Worm (Caenorhabditis elegans) whole organism, mixed stage, embryonic: Measurements from ENCODE around the gene Y75B8A.63.

ENCODE experiments used
- M03D4.4 ChIP-seq: sonication (generic microtip); optimal IDR thresholded peaks from 2 replicates; lab custom pipeline; 2017; ENCODE audit warnings: mild to moderate bottlenecking, missing genetic modification characterization, missing compliant biosample characterization
- bed-3 ChIP-seq: fragments of 200-800 bp; sonication (Bioruptor generic); optimal IDR thresholded peaks from 3 replicates; lab custom pipeline; 2018; ENCODE audit warnings: mild to moderate bottlenecking, missing genetic modification characterization, moderate library complexity, missing compliant biosample characterization
- blmp-1 ChIP-seq: fragments of 150-350 bp; optimal IDR thresholded peaks from 2 replicates; lab custom pipeline; 2014; ENCODE audit warnings: missing biosample characterization, missing genetic modification characterization
- ceh-39 ChIP-seq: fragments of 150-350 bp; optimal IDR thresholded peaks from 2 replicates; lab custom pipeline; 2014; ENCODE audit warnings: missing biosample characterization, missing genetic modification characterization
- ceh-43 ChIP-seq: fragments of 200-800 bp; sonication (Bioruptor generic); optimal IDR thresholded peaks from 2 replicates; lab custom pipeline; 2018; ENCODE audit warnings: mild to moderate bottlenecking, missing genetic modification characterization, moderate library complexity, missing compliant biosample characterization
- ceh-83 ChIP-seq: fragments of 200-800 bp; sonication (Bioruptor generic); optimal IDR thresholded peaks from 2 replicates; lab custom pipeline; 2018; ENCODE audit warnings: mild to moderate bottlenecking, missing genetic modification characterization, missing compliant biosample characterization
- cnd-1 ChIP-seq: fragments of 200-800 bp; sonication (Bioruptor generic); optimal IDR thresholded peaks from 2 replicates; lab custom pipeline; 2018; ENCODE audit warnings: mild to moderate bottlenecking, missing genetic modification characterization, missing compliant biosample characterization
- drap-1 ChIP-seq: fragments of 200-800 bp; sonication (Bioruptor generic); optimal IDR thresholded peaks from 3 replicates; lab custom pipeline; 2018; ENCODE audit warnings: mild to moderate bottlenecking, missing genetic modification characterization, missing compliant biosample characterization
- elt-1 ChIP-seq: sonication (generic microtip); optimal IDR thresholded peaks from 2 replicates; lab custom pipeline; 2017; ENCODE audit warnings: missing genetic modification characterization, mild to moderate bottlenecking, missing compliant biosample characterization, antibody characterized with exemption, moderate library complexity, borderline replicate concordance; ENCODE audit not compliant: insufficient read depth
- elt-3 ChIP-seq: fragments of 150-350 bp; optimal IDR thresholded peaks from 2 replicates; lab custom pipeline; 2014; ENCODE audit warnings: missing biosample characterization, missing genetic modification characterization
- flh-1 ChIP-seq: fragments of 200-800 bp; sonication (Bioruptor generic); optimal IDR thresholded peaks from 2 replicates; lab custom pipeline; 2018; ENCODE audit warnings: mild to moderate bottlenecking, missing genetic modification characterization, moderate library complexity, missing compliant biosample characterization
- ham-2 ChIP-seq: fragments of 200-800 bp; sonication (Bioruptor generic); optimal IDR thresholded peaks from 2 replicates; lab custom pipeline; 2018; ENCODE audit warnings: mild to moderate bottlenecking, missing genetic modification characterization, missing compliant biosample characterization
- hlh-1 ChIP-seq: fragments of 150-350 bp; optimal IDR thresholded peaks from 2 replicates; lab custom pipeline; 2014; ENCODE audit warnings: missing biosample characterization, missing genetic modification reagents, missing genetic modification characterization
- lin-13 ChIP-seq: fragments of 150-350 bp; optimal IDR thresholded peaks from 2 replicates; lab custom pipeline; 2014; ENCODE audit warnings: missing biosample characterization, missing genetic modification characterization
- lin-32 ChIP-seq: fragments of 200-800 bp; sonication (Bioruptor generic); optimal IDR thresholded peaks from 2 replicates; lab custom pipeline; 2018; ENCODE audit warnings: mild to moderate bottlenecking, missing genetic modification characterization, missing compliant biosample characterization
- lsy-2 ChIP-seq: fragments of 150-350 bp; optimal IDR thresholded peaks from 2 replicates; lab custom pipeline; 2014; ENCODE audit warnings: missing biosample characterization, missing genetic modification characterization
- mab-5 ChIP-seq: fragments of 150-350 bp; optimal IDR thresholded peaks from 2 replicates; lab custom pipeline; 2014; ENCODE audit warnings: missing biosample characterization, missing genetic modification characterization
- mep-1 ChIP-seq: fragments of 150-350 bp; optimal IDR thresholded peaks from 2 replicates; lab custom pipeline; 2017; ENCODE audit warnings: missing biosample characterization, missing genetic modification reagents, missing genetic modification characterization, inconsistent platforms
- mls-2 ChIP-seq: sonication (generic microtip); optimal IDR thresholded peaks from 2 replicates; lab custom pipeline; 2016; ENCODE audit warnings: mild to moderate bottlenecking, missing genetic modification characterization, moderate library complexity, missing compliant biosample characterization
- nhr-12 ChIP-seq: fragments of 150-350 bp; optimal IDR thresholded peaks from 2 replicates; lab custom pipeline; 2014; ENCODE audit warnings: missing biosample characterization, missing genetic modification characterization
- nhr-2 ChIP-seq: fragments of 150-350 bp; optimal IDR thresholded peaks from 2 replicates; lab custom pipeline; 2014; ENCODE audit warnings: missing biosample characterization, missing genetic modification characterization
- nhr-237 ChIP-seq: fragments of 150-350 bp; optimal IDR thresholded peaks from 2 replicates; lab custom pipeline; 2014; ENCODE audit warnings: missing biosample characterization, missing genetic modification characterization
- nhr-28 ChIP-seq: fragments of 150-350 bp; optimal IDR thresholded peaks from 2 replicates; lab custom pipeline; 2014; ENCODE audit warnings: missing biosample characterization, missing genetic modification characterization
- nhr-76 ChIP-seq: sonication (generic microtip); optimal IDR thresholded peaks from 2 replicates; lab custom pipeline; 2017; ENCODE audit warnings: missing biosample characterization, missing genetic modification characterization
- pha-4 ChIP-seq: fragments of 150-350 bp; optimal IDR thresholded peaks from 2 replicates; lab custom pipeline; 2018; ENCODE audit warnings: missing biosample characterization, missing genetic modification reagents, missing genetic modification characterization
- sem-2 ChIP-seq: fragments of 200-800 bp; sonication (Bioruptor generic); optimal IDR thresholded peaks from 2 replicates; lab custom pipeline; 2018; ENCODE audit warnings: mild to moderate bottlenecking, missing genetic modification characterization, missing compliant biosample characterization
- snpc-4 ChIP-seq: fragments of 150-350 bp; optimal IDR thresholded peaks from 2 replicates; lab custom pipeline; 2014; ENCODE audit warnings: missing biosample characterization, missing genetic modification characterization
- sptf-1 ChIP-seq: sonication (generic microtip); optimal IDR thresholded peaks from 2 replicates; lab custom pipeline; 2017; ENCODE audit warnings: mild to moderate bottlenecking, missing genetic modification characterization, moderate library complexity, missing compliant biosample characterization
- tbx-8 ChIP-seq: fragments of 200-800 bp; sonication (Bioruptor generic); optimal IDR thresholded peaks from 2 replicates; lab custom pipeline; 2018; ENCODE audit warnings: mild to moderate bottlenecking, missing genetic modification characterization, moderate library complexity, missing compliant biosample characterization
- unc-120 ChIP-seq: sonication (generic microtip); optimal IDR thresholded peaks from 2 replicates; lab custom pipeline; 2017; ENCODE audit warnings: missing genetic modification characterization, missing compliant biosample characterization; ENCODE audit not compliant: poor library complexity, severe bottlenecking
- unc-39 ChIP-seq: fragments of 150-350 bp; optimal IDR thresholded peaks from 2 replicates; lab custom pipeline; 2014; ENCODE audit warnings: missing biosample characterization, missing genetic modification characterization
- unc-62 ChIP-seq: fragments of 150-350 bp; optimal IDR thresholded peaks from 2 replicates; lab custom pipeline; 2014; ENCODE audit warnings: missing biosample characterization, missing genetic modification reagents, missing genetic modification characterization
- zip-8 ChIP-seq: fragments of 150-350 bp; optimal IDR thresholded peaks from 2 replicates; lab custom pipeline; 2014; ENCODE audit warnings: missing biosample characterization, missing genetic modification characterization
- ztf-11 ChIP-seq: fragments of 150-350 bp; optimal IDR thresholded peaks from 2 replicates; lab custom pipeline; 2014; ENCODE audit warnings: missing biosample characterization, missing genetic modification characterization

Y75B8A.63 gene

DNA sequence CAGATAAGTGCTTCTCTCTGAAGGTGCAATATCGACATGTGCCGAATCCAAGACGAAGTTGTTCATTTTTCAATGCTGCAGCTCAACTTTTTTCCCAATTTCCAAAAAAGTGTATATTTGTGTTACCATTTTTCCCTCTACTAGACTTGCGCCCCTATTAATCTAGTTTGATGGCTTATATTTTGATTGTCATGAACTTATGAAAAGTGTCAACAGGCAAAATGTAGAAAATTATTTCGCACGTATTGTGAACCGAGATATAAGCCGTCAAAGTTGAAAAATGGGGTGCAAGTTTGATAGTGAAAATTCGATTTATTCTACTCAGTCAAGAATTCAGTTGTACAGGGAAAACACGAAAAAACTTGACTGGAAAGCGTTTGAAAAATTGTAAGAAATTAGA lies 30.7 kb downstream of the Y75B8A.63 start, which contains the start of gene Y75B8A.32:
Gene Y75B8A.32, minus strand, starts transcription at position 101 of the 400 bp plus-strand sequence.
- no peak for TF ChIP-seq ztf-11

DNA sequence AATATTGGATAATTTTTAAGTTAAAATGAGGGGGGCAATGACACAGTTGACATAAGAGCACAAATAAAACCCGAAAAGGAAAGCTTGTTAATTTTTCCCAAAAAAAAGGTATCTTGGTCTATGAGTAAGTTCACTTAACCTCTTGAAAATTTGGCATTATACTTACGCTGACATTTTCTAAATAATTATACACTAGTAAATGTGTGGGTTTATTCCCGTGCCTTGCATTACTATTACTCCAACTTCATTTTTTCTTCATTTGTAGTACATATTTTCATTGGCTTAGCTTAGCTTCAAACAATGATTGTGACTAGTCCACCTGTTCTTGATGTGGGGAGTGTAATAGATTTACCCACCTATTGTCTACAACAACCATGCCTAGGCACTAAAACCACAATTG lies 31.5 kb downstream of the Y75B8A.63 start, which contains the start of gene Y75B8A.34:
Gene Y75B8A.34, plus strand, starts transcription at position 301 of the 400 bp plus-strand sequence.
- TF ChIP-seq blmp-1 (tag; lab: Kevin White, UChicago): no peak
- TF ChIP-seq ceh-39 (tag; lab: Kevin White, UChicago): no peak
- no peak for TF ChIP-seq cnd-1 (tag; lab: Kevin White, UChicago)
- no peak for TF ChIP-seq pha-4 (tag; lab: Kevin White, UChicago)
- no peak for TF ChIP-seq ztf-11
- TF ChIP-seq ceh-83 (GFP tag; lab: Kevin White, UChicago): no peak
- TF ChIP-seq lsy-2 (tag; lab: Kevin White, UChicago): no peak
- TF ChIP-seq zip-8 (tag; lab: Kevin White, UChicago): no peak
- no peak for TF ChIP-seq unc-39 (tag; lab: Kevin White, UChicago)
- TF ChIP-seq M03D4.4 (tag; lab: Kevin White, UChicago): no peak
- no peak for TF ChIP-seq drap-1 (GFP tag; lab: Kevin White, UChicago)
- no peak for TF ChIP-seq lin-13 (tag; lab: Kevin White, UChicago)
- no peak for TF ChIP-seq nhr-237 (tag; lab: Kevin White, UChicago)
- TF ChIP-seq hlh-1 (tag; lab: Kevin White, UChicago): no peak
- no peak for TF ChIP-seq unc-62
- no peak for TF ChIP-seq nhr-2 (tag; lab: Kevin White, UChicago)

DNA sequence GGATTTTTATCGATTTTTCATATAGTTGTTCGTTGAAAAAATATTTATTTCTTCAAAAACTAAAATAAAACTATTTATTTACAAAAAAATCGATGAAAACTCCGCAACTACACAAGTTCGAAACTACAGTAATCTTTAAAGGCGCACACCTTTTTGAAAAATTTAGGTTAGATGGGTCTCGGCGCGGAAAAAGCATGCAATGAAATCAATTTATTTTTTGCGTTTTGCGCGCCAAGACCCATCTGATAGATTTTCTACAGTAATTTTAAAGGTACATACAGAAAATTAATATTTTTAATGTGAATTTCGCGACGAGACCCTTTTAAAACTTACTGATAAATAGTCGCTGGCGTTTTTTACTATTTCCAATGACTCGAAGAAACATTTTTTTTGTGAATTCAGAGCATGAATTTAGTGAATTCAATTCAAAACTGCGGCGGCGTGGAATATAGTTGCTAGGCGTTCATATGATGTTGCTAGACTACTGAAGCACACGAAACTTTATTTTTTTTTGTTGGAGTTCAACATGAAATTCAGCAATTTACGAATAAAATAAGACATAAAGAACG lies 39.3 kb downstream of the Y75B8A.63 start, which contains the start of gene Y75B8A.33:
Gene Y75B8A.33, minus strand, starts transcription at position 385 of the 569 bp plus-strand sequence.
- TF ChIP-seq ceh-83 (GFP tag; lab: Kevin White, UChicago) (peak; percentile 44), sptf-1 (tag; lab: Kevin White, UChicago) (peak; percentile 8), sem-2 (GFP tag; lab: Kevin White, UChicago) (no peak)

DNA sequence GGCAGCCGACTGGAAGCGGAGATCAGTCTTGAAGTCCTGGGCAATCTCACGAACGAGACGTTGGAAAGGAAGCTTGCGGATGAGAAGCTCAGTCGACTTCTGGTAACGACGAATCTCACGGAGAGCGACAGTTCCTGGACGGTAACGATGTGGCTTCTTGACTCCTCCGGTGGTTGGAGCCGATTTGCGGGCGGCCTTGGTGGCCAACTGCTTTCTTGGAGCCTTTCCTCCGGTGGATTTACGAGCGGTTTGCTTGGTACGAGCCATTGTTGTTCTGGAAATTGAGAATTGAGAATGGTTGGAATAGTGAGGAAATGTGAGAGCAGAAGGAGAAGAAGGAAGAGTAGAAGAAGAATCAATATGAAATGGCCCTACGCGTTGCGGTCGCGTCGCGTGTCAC lies 40.1 kb downstream of the Y75B8A.63 start:
- TF ChIP-seq ceh-39 (tag; lab: Kevin White, UChicago) (no peak), nhr-2 (tag; lab: Kevin White, UChicago) (no peak), nhr-28 (no peak), pha-4 (tag; lab: Kevin White, UChicago) (no peak), sptf-1 (tag; lab: Kevin White, UChicago) (no peak), elt-3 (tag; lab: Kevin White, UChicago) (no peak), elt-1 (tag; lab: Kevin White, UChicago) (no peak), nhr-237 (tag; lab: Kevin White, UChicago) (no peak), mep-1 (no peak), unc-120 (tag; lab: Kevin White, UChicago) (no peak), mls-2 (tag; lab: Kevin White, UChicago) (no peak), nhr-76 (no peak), sem-2 (GFP tag; lab: Kevin White, UChicago) (no peak), drap-1 (GFP tag; lab: Kevin White, UChicago) (no peak), snpc-4 (tag; lab: Kevin White, UChicago) (no peak)

DNA sequence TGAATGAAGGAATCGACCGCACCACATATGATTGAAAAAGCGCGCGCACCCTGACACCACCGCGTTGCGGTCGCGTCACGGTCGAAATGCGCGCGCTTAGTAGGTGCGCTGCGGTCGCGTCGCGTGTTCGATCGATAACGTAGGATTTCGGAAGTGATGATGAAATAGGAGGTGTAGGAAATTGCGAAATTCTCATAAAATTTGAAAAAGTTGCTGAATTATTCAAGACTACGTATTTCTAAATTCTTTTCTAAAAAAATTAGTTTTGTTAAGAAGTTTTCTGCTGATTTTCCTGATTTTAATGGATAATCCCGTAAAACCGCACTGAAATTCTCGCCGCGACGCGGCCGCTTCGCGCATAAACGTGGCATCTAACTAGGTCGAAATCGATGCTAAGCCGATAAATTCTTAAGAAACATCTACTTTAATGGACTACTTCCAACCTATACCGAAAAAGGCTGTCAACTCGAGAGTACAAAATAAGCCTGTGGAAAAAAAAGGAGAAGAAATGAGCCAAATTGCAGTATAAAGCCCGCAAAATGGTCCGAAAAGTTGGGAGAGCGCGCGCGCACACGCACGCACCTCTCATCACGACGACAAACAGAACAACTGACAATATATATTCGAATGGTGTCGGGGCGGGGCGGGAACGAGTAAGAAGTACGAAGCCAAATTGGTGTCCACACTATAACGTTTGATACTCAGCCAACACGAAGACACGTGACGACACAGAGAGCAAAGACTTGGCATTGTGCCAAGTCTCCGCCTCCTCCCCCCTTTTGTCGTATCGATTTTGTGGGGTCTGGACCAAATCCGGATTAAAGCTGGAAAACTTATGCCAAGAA lies 40.9 kb downstream of the Y75B8A.63 start, which contains the start of gene his-72:
Gene his-72, minus strand, starts transcription at position 589 of the 845 bp plus-strand sequence.
- TF ChIP-seq drap-1 (GFP tag; lab: Kevin White, UChicago) (peak; percentile 54), M03D4.4 (tag; lab: Kevin White, UChicago) (no peak), nhr-12 (peak; percentile 45), ceh-39 (tag; lab: Kevin White, UChicago) (peak; percentile 46), tbx-8 (no peak), ham-2 (GFP tag; lab: Kevin White, UChicago) (peak; percentile 23), nhr-76 (no peak), blmp-1 (tag; lab: Kevin White, UChicago) (no peak), hlh-1 (tag; lab: Kevin White, UChicago) (peak; percentile 100), nhr-28 (no peak), sptf-1 (tag; lab: Kevin White, UChicago) (peak; percentile 45), snpc-4 (tag; lab: Kevin White, UChicago) (no peak), mep-1 (peak; percentile 50), cnd-1 (tag; lab: Kevin White, UChicago) (peak; percentile 52), unc-62 (peak; percentile 12), elt-3 (tag; lab: Kevin White, UChicago) (no peak), nhr-2 (tag; lab: Kevin White, UChicago) (no peak), sem-2 (GFP tag; lab: Kevin White, UChicago) (no peak), mab-5 (tag; lab: Kevin White, UChicago) (no peak), ceh-43 (GFP tag; lab: Kevin White, UChicago) (no peak), flh-1 (peak; percentile 3), lin-13 (tag; lab: Kevin White, UChicago) (peak; percentile 27), lin-32 (GFP tag; lab: Kevin White, UChicago) (no peak), unc-120 (tag; lab: Kevin White, UChicago) (peak; percentile 41), lsy-2 (tag; lab: Kevin White, UChicago) (peak; percentile 11), elt-1 (tag; lab: Kevin White, UChicago) (no peak), ceh-83 (GFP tag; lab: Kevin White, UChicago) (peak; percentile 75), pha-4 (tag; lab: Kevin White, UChicago) (peak; percentile 3), bed-3 (peak; percentile 7), nhr-237 (tag; lab: Kevin White, UChicago) (no peak), unc-39 (tag; lab: Kevin White, UChicago) (no peak), zip-8 (tag; lab: Kevin White, UChicago) (no peak)
